Worm (Caenorhabditis elegans) whole organism, L4/young adult: ENCODE results near the gene F44F4.15.

Experiments used
- W03F9.2 ChIP-seq: fragments of 150-350 bp; optimal IDR thresholded peaks from 2 replicates; lab custom pipeline; 2014; ENCODE audit warnings: missing biosample characterization, missing genetic modification characterization
- dao-5 ChIP-seq: sonication (generic microtip); optimal IDR thresholded peaks from 2 replicates; lab custom pipeline; 2016; ENCODE audit warnings: missing genotype, missing genetic modification characterization, moderate library complexity, missing compliant biosample characterization
- him-1 ChIP-seq: sonication (generic microtip); optimal IDR thresholded peaks from 2 replicates; lab custom pipeline; 2016; ENCODE audit warnings: missing genotype, missing genetic modification reagents, missing genetic modification characterization, missing compliant biosample characterization

ce11 chrII:10934786-10935185 is 20.3 kb downstream of the F44F4.15 start, which contains the start of gene R03D7.2:
- TF ChIP-seq W03F9.2 (tag; lab: Kevin White, UChicago): no peak
- no peak for TF ChIP-seq him-1
- no peak for TF ChIP-seq dao-5 (tag; lab: Kevin White, UChicago)
